Fruit fly (Drosophila melanogaster) whole organism, embryonic: ENCODE data around the gene lilli.

Experiments used
- BEAF-32 ChIP-seq: fragments of 200-800 bp; sonication (Bioruptor generic); optimal IDR thresholded peaks from 3 replicates; lab custom pipeline; 2017; ENCODE audit warnings: missing biosample characterization, missing genetic modification characterization, mild to moderate bottlenecking, moderate library complexity, missing genetic modification reagents
- CG10543 ChIP-seq: fragments of 200-800 bp; sonication (Bioruptor generic); optimal IDR thresholded peaks from 3 replicates; lab custom pipeline; 2017; ENCODE audit warnings: missing biosample characterization, mild to moderate bottlenecking, missing genetic modification characterization, moderate library complexity
- CG11504 ChIP-seq: fragments of 200-800 bp; sonication (Bioruptor generic); optimal IDR thresholded peaks from 3 replicates; lab custom pipeline; 2019; ENCODE audit warnings: missing biosample characterization, mild to moderate bottlenecking, missing genetic modification characterization, moderate library complexity
- CG14014 ChIP-seq: fragments of 200-800 bp; sonication (Bioruptor generic); IDR thresholded peaks from 2 replicates; pipeline ENCODE4 v1.3.6; 2022; ENCODE audit warnings: missing biosample characterization, missing genetic modification characterization
- CG16779 ChIP-seq: fragments of 200-800 bp; sonication (Bioruptor generic); IDR thresholded peaks from 2 replicates; pipeline ENCODE4 v1.3.6; 2022; ENCODE audit warnings: missing biosample characterization, missing genetic modification characterization
- CG17912 ChIP-seq: fragments of 200-800 bp; sonication (Bioruptor generic); optimal IDR thresholded peaks from 2 replicates; lab custom pipeline; 2018; ENCODE audit warnings: missing biosample characterization, mild to moderate bottlenecking, missing genetic modification characterization
- CG4617 ChIP-seq: fragments of 200-800 bp; sonication (Bioruptor generic); optimal IDR thresholded peaks from 3 replicates; lab custom pipeline; 2016; ENCODE audit warnings: missing biosample characterization, missing genetic modification characterization, borderline replicate concordance
- CG6813 ChIP-seq: fragments of 200-800 bp; sonication (Bioruptor generic); optimal IDR thresholded peaks from 2 replicates; lab custom pipeline; 2017; ENCODE audit warnings: missing biosample characterization, missing genetic modification characterization, mild to moderate bottlenecking, moderate library complexity, missing genetic modification reagents
- CG7556 ChIP-seq: fragments of 200-800 bp; sonication (Bioruptor generic); optimal IDR thresholded peaks from 2 replicates; lab custom pipeline; 2017; ENCODE audit warnings: missing biosample characterization, mild to moderate bottlenecking, missing genetic modification characterization
- CG7839 ChIP-seq: fragments of 200-800 bp; sonication (Bioruptor generic); optimal IDR thresholded peaks from 3 replicates; lab custom pipeline; 2018; ENCODE audit warnings: missing biosample characterization, mild to moderate bottlenecking, missing genetic modification characterization, moderate library complexity
- CG8281 ChIP-seq: fragments of 200-800 bp; sonication (Bioruptor generic); optimal IDR thresholded peaks from 2 replicates; lab custom pipeline; 2018; ENCODE audit warnings: missing biosample characterization, mild to moderate bottlenecking, missing genetic modification characterization, moderate library complexity
- CG9437 ChIP-seq: fragments of 200-800 bp; sonication (Bioruptor generic); optimal IDR thresholded peaks from 2 replicates; lab custom pipeline; 2018; ENCODE audit warnings: missing biosample characterization, mild to moderate bottlenecking, missing genetic modification characterization
- CG9932 ChIP-seq: fragments of 200-800 bp; sonication (Bioruptor generic); IDR thresholded peaks from 2 replicates; pipeline ENCODE4 v1.3.6; 2022; ENCODE audit warnings: missing biosample characterization, missing genetic modification characterization
- CoRest ChIP-seq: fragments of 200-800 bp; sonication (Bioruptor generic); optimal IDR thresholded peaks from 3 replicates; lab custom pipeline; 2018; ENCODE audit warnings: missing biosample characterization, mild to moderate bottlenecking, missing genetic modification characterization, moderate library complexity
- D19A ChIP-seq: fragments of 200-800 bp; optimal IDR thresholded peaks from 3 replicates; lab custom pipeline; 2019; ENCODE audit warnings: missing biosample characterization, mild to moderate bottlenecking, missing genetic modification characterization, moderate library complexity
- Dad ChIP-seq: fragments of 200-800 bp; sonication (Bioruptor generic); optimal IDR thresholded peaks from 3 replicates; lab custom pipeline; 2016; ENCODE audit warnings: missing biosample characterization, missing genetic modification characterization
- Deaf1 ChIP-seq: fragments of 200-800 bp; optimal IDR thresholded peaks from 3 replicates; lab custom pipeline; 2019; ENCODE audit warnings: missing biosample characterization, mild to moderate bottlenecking, missing genetic modification characterization, moderate library complexity
- Dek ChIP-seq: fragments of 200-800 bp; sonication (Bioruptor generic); optimal IDR thresholded peaks from 3 replicates; lab custom pipeline; 2019; ENCODE audit warnings: missing biosample characterization, mild to moderate bottlenecking, missing genetic modification characterization, moderate library complexity
- Dip3 ChIP-seq: fragments of 200-800 bp; sonication (Bioruptor generic); optimal IDR thresholded peaks from 3 replicates; lab custom pipeline; 2016; ENCODE audit warnings: missing biosample characterization, missing genetic modification characterization
- Dll ChIP-seq: fragments of 200-800 bp; sonication (Bioruptor generic); IDR thresholded peaks from 4 replicates; pipeline ENCODE4 v1.3.6; 2022; ENCODE audit warnings: missing biosample characterization, missing genetic modification characterization; ENCODE audit not compliant: partially characterized antibody
- E2f1 ChIP-seq: fragments of 200-800 bp; sonication (Bioruptor generic); IDR thresholded peaks from 2 replicates; pipeline ENCODE4 v1.3.6; 2022; ENCODE audit warnings: missing biosample characterization, missing genetic modification characterization
- Gug ChIP-seq: fragments of 200-800 bp; sonication (Bioruptor generic); IDR thresholded peaks from 4 replicates; pipeline ENCODE4 v1.3.6; 2022; ENCODE audit warnings: missing biosample characterization, missing genetic modification characterization
- HHEX ChIP-seq: fragments of 200-800 bp; sonication (Bioruptor generic); optimal IDR thresholded peaks from 3 replicates; lab custom pipeline; 2017; ENCODE audit warnings: missing biosample characterization, mild to moderate bottlenecking, missing genetic modification characterization, missing genetic modification reagents
- Hand ChIP-seq: fragments of 200-800 bp; sonication (Bioruptor generic); optimal IDR thresholded peaks from 2 replicates; lab custom pipeline; 2017; ENCODE audit warnings: mild to moderate bottlenecking, missing biosample characterization, missing genetic modification reagents, missing genetic modification characterization
- Hr51 ChIP-seq, 2 experiments: fragments of 200-800 bp; sonication (Bioruptor generic); optimal IDR thresholded peaks; 2 replicates in 1 of 2; 3 replicates in 1 of 2; lab custom pipeline; 2016 to 2018; ENCODE audit warnings: missing biosample characterization in 2 of 2, missing genetic modification characterization in 2 of 2, mild to moderate bottlenecking in 1 of 2, moderate library complexity in 1 of 2
- Oli ChIP-seq: fragments of 200-800 bp; sonication (Bioruptor generic); optimal IDR thresholded peaks from 2 replicates; lab custom pipeline; 2018; ENCODE audit warnings: missing biosample characterization, mild to moderate bottlenecking, missing genetic modification characterization, moderate library complexity
- Scr ChIP-seq: fragments of 200-800 bp; sonication (Bioruptor generic); IDR thresholded peaks from 2 replicates; pipeline ENCODE4 v1.3.6; 2022; ENCODE audit warnings: missing biosample characterization, missing genetic modification characterization; ENCODE audit not compliant: partially characterized antibody
- Sox100B ChIP-seq: fragments of 200-800 bp; sonication (Bioruptor generic); optimal IDR thresholded peaks from 3 replicates; lab custom pipeline; 2018; ENCODE audit warnings: missing biosample characterization, mild to moderate bottlenecking, missing genetic modification characterization
- Usf ChIP-seq: fragments of 200-800 bp; sonication (Bioruptor generic); optimal IDR thresholded peaks from 2 replicates; lab custom pipeline; 2017; ENCODE audit warnings: missing genotype, missing biosample characterization, missing genetic modification characterization
- Xbp1 ChIP-seq: fragments of 200-800 bp; sonication (Bioruptor generic); optimal IDR thresholded peaks from 3 replicates; lab custom pipeline; 2016; ENCODE audit warnings: missing biosample characterization, mild to moderate bottlenecking, missing genetic modification characterization
- Xrp1 ChIP-seq: fragments of 200-800 bp; sonication (Bioruptor generic); IDR thresholded peaks from 2 replicates; pipeline ENCODE4 v1.3.6; 2022; ENCODE audit warnings: missing biosample characterization, missing genetic modification characterization
- al ChIP-seq: fragments of 200-800 bp; sonication (Bioruptor generic); IDR thresholded peaks from 2 replicates; pipeline ENCODE4 v1.3.6; 2022; ENCODE audit warnings: missing biosample characterization, missing genetic modification characterization
- bowl ChIP-seq: fragments of 200-800 bp; sonication (Bioruptor generic); IDR thresholded peaks from 2 replicates; pipeline ENCODE4 v1.3.6; 2022; ENCODE audit warnings: missing biosample characterization, missing genetic modification characterization
- cato ChIP-seq: fragments of 200-800 bp; sonication (Bioruptor generic); optimal IDR thresholded peaks from 2 replicates; lab custom pipeline; 2016; ENCODE audit warnings: missing biosample characterization, missing genetic modification characterization, borderline replicate concordance
- cg ChIP-seq: fragments of 200-800 bp; sonication (Bioruptor generic); optimal IDR thresholded peaks from 3 replicates; lab custom pipeline; 2019; ENCODE audit warnings: missing biosample characterization, mild to moderate bottlenecking, missing genetic modification characterization, moderate library complexity
- corto ChIP-seq: fragments of 200-800 bp; sonication (Bioruptor generic); optimal IDR thresholded peaks from 2 replicates; lab custom pipeline; 2016; ENCODE audit warnings: missing biosample characterization, mild to moderate bottlenecking, missing genetic modification characterization, moderate library complexity
- dati ChIP-seq: fragments of 200-800 bp; sonication (Bioruptor generic); IDR thresholded peaks from 2 replicates; pipeline ENCODE4 v1.3.6; 2022; ENCODE audit warnings: missing biosample characterization, missing genetic modification characterization
- esg ChIP-seq: fragments of 200-800 bp; sonication (Bioruptor generic); conservative IDR thresholded peaks from 2 replicates; pipeline ENCODE4 v1.3.6; 2022; ENCODE audit warnings: missing biosample characterization, missing genetic modification characterization
- exex ChIP-seq: fragments of 200-800 bp; sonication (Bioruptor generic); optimal IDR thresholded peaks from 4 replicates; lab custom pipeline; 2018; ENCODE audit warnings: missing biosample characterization, mild to moderate bottlenecking, missing genetic modification characterization, moderate library complexity
- eyg ChIP-seq: fragments of 200-800 bp; sonication (Bioruptor generic); optimal IDR thresholded peaks from 3 replicates; lab custom pipeline; 2016; ENCODE audit warnings: missing biosample characterization, missing genetic modification characterization
- ftz-f1 ChIP-seq: fragments of 200-800 bp; sonication (Bioruptor generic); optimal IDR thresholded peaks from 2 replicates; lab custom pipeline; 2016; ENCODE audit warnings: missing biosample characterization, missing genetic modification characterization
- grn ChIP-seq: fragments of 200-800 bp; sonication (Bioruptor generic); optimal IDR thresholded peaks from 3 replicates; lab custom pipeline; 2017; ENCODE audit warnings: missing biosample characterization, missing genetic modification characterization
- kah ChIP-seq: fragments of 200-800 bp; sonication (Bioruptor generic); optimal IDR thresholded peaks from 2 replicates; lab custom pipeline; 2018; ENCODE audit warnings: missing biosample characterization, mild to moderate bottlenecking, missing genetic modification characterization
- mirr ChIP-seq: fragments of 200-800 bp; sonication (Bioruptor generic); optimal IDR thresholded peaks from 3 replicates; lab custom pipeline; 2018; ENCODE audit warnings: missing biosample characterization, mild to moderate bottlenecking, missing genetic modification characterization
- nerfin-1 ChIP-seq: fragments of 200-800 bp; sonication (Bioruptor generic); optimal IDR thresholded peaks from 3 replicates; lab custom pipeline; 2019; ENCODE audit warnings: missing biosample characterization, mild to moderate bottlenecking, missing genetic modification characterization, moderate library complexity
- pan ChIP-seq, 4 experiments: fragments of >200 bp in 3 of 4; fragments of 200-800 bp in 1 of 4; sonication (Bioruptor generic) in 1 of 4; optimal IDR thresholded peaks in 3 of 4; IDR thresholded peaks in 1 of 4; 2 replicates each; pipeline versions ENCODE4 v1.3.6 to Lab custom; 2017 to 2022; ENCODE audit warnings: missing biosample characterization in 2 of 4, missing genetic modification characterization in 2 of 4, mixed read lengths in 1 of 4
- seq ChIP-seq: fragments of 200-800 bp; sonication (Bioruptor generic); IDR thresholded peaks from 2 replicates; pipeline ENCODE4 v1.3.6; 2022; ENCODE audit warnings: missing biosample characterization, missing genetic modification characterization
- tgo ChIP-seq: fragments of 200-800 bp; sonication (Bioruptor generic); IDR thresholded peaks from 3 replicates; pipeline ENCODE4 v1.3.6; 2022; ENCODE audit warnings: missing biosample characterization, missing genetic modification characterization

Gene lilli

dm6 chr2L:2872309-2872932, 13.3 kb upstream of the lilli start (continued):
- TF ChIP-seq CoRest (tag; lab: Kevin White, UChicago), result peak; percentile 55
- no peak for TF ChIP-seq dati
- no peak for TF ChIP-seq nerfin-1
- no peak for TF ChIP-seq kah (GFP tag; lab: Kevin White, UChicago)
- peak; percentile 26; the same call in 1 of the 3 replicates for TF ChIP-seq tgo (GFP tag; lab: Robert Waterston, UW)
- TF ChIP-seq Dek, result peak; percentile 48
- peak; percentile 30 for TF ChIP-seq Oli (tag; lab: Kevin White, UChicago)
- no peak for TF ChIP-seq cato (GFP tag; lab: Kevin White, UChicago)
- TF ChIP-seq Sox100B (GFP tag; lab: Kevin White, UChicago), result peak; percentile 19
- 0 out of 2 replicates have a peak, but pooled peaks have one; percentile 17 for TF ChIP-seq esg
- TF ChIP-seq CG4617 (GFP tag; lab: Kevin White, UChicago), result no peak
- TF ChIP-seq D19A (tag; lab: Kevin White, UChicago), result peak; percentile 55
- peak; percentile 9 for TF ChIP-seq ftz-f1 (GFP tag; lab: Kevin White, UChicago)
- no peak for TF ChIP-seq corto
- peak; percentile 46; the same call in 1 of the 2 replicates for TF ChIP-seq seq (GFP tag; lab: Robert Waterston, UW)
- TF ChIP-seq mirr (GFP tag; lab: Kevin White, UChicago), result peak; percentile 53
- TF ChIP-seq CG6813 (GFP tag; lab: Kevin White, UChicago), result peak; percentile 42
- TF ChIP-seq CG7839 (tag; lab: Kevin White, UChicago), result peak; percentile 72
- 0 out of 4 replicates have a peak, but pooled peaks have one; percentile 5 for TF ChIP-seq Gug (GFP tag; lab: Robert Waterston, UW)
- no peak for TF ChIP-seq CG17912
- TF ChIP-seq Xbp1 (GFP tag; lab: Kevin White, UChicago), result peak; percentile 18
- TF ChIP-seq CG9437 (GFP tag; lab: Kevin White, UChicago), result peak; percentile 34
- TF ChIP-seq eyg (GFP tag; lab: Kevin White, UChicago), result no peak
- TF ChIP-seq CG9932 (GFP tag; lab: Robert Waterston, UW), result peak; percentile 35; the same call in 1 of the 2 replicates
- TF ChIP-seq Scr (GFP tag; lab: Robert Waterston, UW), result no peak
- TF ChIP-seq Dip3 (GFP tag; lab: Kevin White, UChicago), result no peak
- no peak for TF ChIP-seq grn
- peak; percentile 2 for TF ChIP-seq exex (tag; lab: Kevin White, UChicago)
- TF ChIP-seq cg (GFP tag; lab: Kevin White, UChicago), result peak; percentile 44
- peak; percentile 49; the same call in 1 of the 2 replicates for TF ChIP-seq Xrp1 (GFP tag; lab: Robert Waterston, UW)
- peak; percentile 40 for TF ChIP-seq HHEX
- no peak for TF ChIP-seq CG16779
- TF ChIP-seq E2f1 (GFP tag; lab: Robert Waterston, UW), result no peak
- peak; percentile 65; the same call in 1 of the 2 replicates for TF ChIP-seq CG14014 (GFP tag; lab: Robert Waterston, UW)
- TF ChIP-seq bowl (GFP tag; lab: Robert Waterston, UW), result 0 out of 2 replicates have a peak, but pooled peaks have one; percentile 27
- peak; percentile 46 for TF ChIP-seq CG7556 (GFP tag; lab: Kevin White, UChicago)
- no peak for TF ChIP-seq pan (optimal IDR thresholded peaks at IDR 0.05; lab: Kevin White, UChicago)
- peak in 1 of 2 experiments; percentile 63 for TF ChIP-seq pan (GFP tag; optimal IDR thresholded peaks at IDR 0.05 in 1 of 2, IDR thresholded peaks at IDR 0.05 in 1 of 2)
- TF ChIP-seq CG11504 (tag; lab: Kevin White, UChicago), result peak; percentile 50
- no peak for TF ChIP-seq BEAF-32 (GFP tag; lab: Kevin White, UChicago)
- peak in 1 of 2 experiments; percentile 84 for TF ChIP-seq Hr51 (GFP tag; optimal IDR thresholded peaks at IDR 0.05; lab: Kevin White, UChicago)
- no peak for TF ChIP-seq al (GFP tag; lab: Robert Waterston, UW)
- no peak for TF ChIP-seq Hand (GFP tag; lab: Kevin White, UChicago)
- no peak for TF ChIP-seq Dad (GFP tag; lab: Kevin White, UChicago)
- TF ChIP-seq CG10543 (GFP tag; lab: Kevin White, UChicago), result peak; percentile 29
- no peak for TF ChIP-seq CG8281 (tag; lab: Kevin White, UChicago)
- no peak for TF ChIP-seq Dll (GFP tag; lab: Robert Waterston, UW)
- TF ChIP-seq Deaf1 (tag; lab: Kevin White, UChicago), result peak; percentile 26
- no peak for TF ChIP-seq Usf (GFP tag; lab: Kevin White, UChicago)
